Worm (Caenorhabditis elegans): ENCODE data around the gene clec-129.

DNA sequence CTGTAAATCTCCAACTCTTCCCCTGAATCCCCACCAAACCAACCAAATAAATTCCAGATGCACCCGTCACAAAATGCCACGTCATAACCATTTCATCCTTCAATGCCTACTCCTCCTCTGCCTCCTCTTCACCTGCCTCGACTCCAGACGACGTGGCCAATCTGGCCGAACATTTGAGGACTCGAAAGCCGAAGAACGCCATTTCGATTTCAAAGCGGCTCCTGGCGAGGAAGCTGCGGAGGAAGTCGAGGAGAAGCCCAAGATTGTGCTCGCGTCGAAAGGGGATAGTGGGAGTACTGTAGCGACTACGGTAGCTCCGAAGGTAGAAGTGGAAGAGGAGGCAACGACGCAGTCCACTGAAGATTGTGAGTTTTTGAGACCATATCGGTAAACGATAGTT is 13.9 kb upstream of the clec-129 start, which contains the start of gene lgc-45:
- no peak for TF ChIP-seq lin-32 (GFP tag; optimal IDR thresholded peaks at IDR 0.05)
- no peak for TF ChIP-seq elt-3 (tag; optimal IDR thresholded peaks at IDR 0.05)
- no peak for TF ChIP-seq nhr-237 (tag; optimal IDR thresholded peaks at IDR 0.05)
- TF ChIP-seq pha-4 (tag; optimal IDR thresholded peaks at IDR 0.05): no peak
- TF ChIP-seq unc-39 (tag; optimal IDR thresholded peaks at IDR 0.05): no peak
- TF ChIP-seq unc-62 (GFP tag; optimal IDR thresholded peaks at IDR 0.05): no peak
- TF ChIP-seq nhr-28 (tag; optimal IDR thresholded peaks at IDR 0.05): no peak
- TF ChIP-seq elt-1 (tag; optimal IDR thresholded peaks at IDR 0.05; ENCODE audit: borderline replicate concordance, insufficient read depth): no peak
- no peak for TF ChIP-seq sem-2 (GFP tag; optimal IDR thresholded peaks at IDR 0.05)
- TF ChIP-seq mep-1 (tag; optimal IDR thresholded peaks at IDR 0.05): no peak
- TF ChIP-seq ceh-39 (tag; optimal IDR thresholded peaks at IDR 0.05): no peak
- no peak for TF ChIP-seq ztf-11 (tag; optimal IDR thresholded peaks at IDR 0.05)
- TF ChIP-seq mls-2 (tag; optimal IDR thresholded peaks at IDR 0.05): no peak

Measured in whole organism, mixed stage, embryonic.